Worm (Caenorhabditis elegans) whole organism, late embryonic: ENCODE measurements around the gene F26A1.19.

Source experiments
- C38D4.7 ChIP-seq: fragments of 200-800 bp; sonication (Bioruptor generic); optimal IDR thresholded peaks from 2 replicates; lab custom pipeline; 2018; ENCODE audit warnings: mild to moderate bottlenecking, missing genetic modification characterization, moderate library complexity, missing compliant biosample characterization
- K09A11.1 ChIP-seq: sonication (generic microtip); optimal IDR thresholded peaks from 2 replicates; lab custom pipeline; 2017; ENCODE audit warnings: antibody characterized with exemption, mild to moderate bottlenecking, missing genetic modification characterization, missing compliant biosample characterization; ENCODE audit not compliant: insufficient read depth
- T23F11.4 ChIP-seq: fragments of 200-800 bp; sonication (Bioruptor generic); optimal IDR thresholded peaks from 2 replicates; lab custom pipeline; 2018; ENCODE audit warnings: mild to moderate bottlenecking, missing genetic modification characterization, missing compliant biosample characterization
- ceh-14 ChIP-seq: sonication (generic microtip); optimal IDR thresholded peaks from 2 replicates; lab custom pipeline; 2016; ENCODE audit warnings: missing genotype, missing genetic modification characterization, missing compliant biosample characterization
- ceh-18 ChIP-seq: sonication (generic microtip); optimal IDR thresholded peaks from 2 replicates; lab custom pipeline; 2016; ENCODE audit warnings: missing genetic modification characterization, missing compliant biosample characterization
- ceh-2 ChIP-seq: sonication (generic microtip); optimal IDR thresholded peaks from 2 replicates; lab custom pipeline; 2016; ENCODE audit warnings: missing genotype, missing genetic modification characterization, missing compliant biosample characterization
- ceh-24 ChIP-seq: sonication (generic microtip); optimal IDR thresholded peaks from 2 replicates; lab custom pipeline; 2016; ENCODE audit warnings: mild to moderate bottlenecking, missing genetic modification characterization, missing compliant biosample characterization
- ceh-30 ChIP-seq: fragments of 150-350 bp; optimal IDR thresholded peaks from 2 replicates; lab custom pipeline; 2014; ENCODE audit warnings: missing biosample characterization, missing genetic modification characterization
- ceh-31 ChIP-seq: sonication (generic microtip); optimal IDR thresholded peaks from 2 replicates; lab custom pipeline; 2016; ENCODE audit warnings: missing genetic modification characterization, missing compliant biosample characterization
- ceh-6 ChIP-seq: fragments of 200-800 bp; sonication (Bioruptor generic); optimal IDR thresholded peaks from 2 replicates; lab custom pipeline; 2018; ENCODE audit warnings: mild to moderate bottlenecking, missing genetic modification characterization, missing compliant biosample characterization
- ceh-9 ChIP-seq: sonication (generic microtip); optimal IDR thresholded peaks from 2 replicates; lab custom pipeline; 2016; ENCODE audit warnings: mild to moderate bottlenecking, missing genetic modification characterization, inconsistent platforms, missing compliant biosample characterization
- dve-1 ChIP-seq: sonication (generic microtip); optimal IDR thresholded peaks from 2 replicates; lab custom pipeline; 2017; ENCODE audit warnings: antibody characterized with exemption, mild to moderate bottlenecking, missing genetic modification characterization, missing compliant biosample characterization
- elt-2 ChIP-seq: sonication (generic microtip); optimal IDR thresholded peaks from 2 replicates; lab custom pipeline; 2016; ENCODE audit warnings: missing genetic modification reagents, missing genetic modification characterization, missing compliant biosample characterization
- ets-4 ChIP-seq: sonication (generic microtip); optimal IDR thresholded peaks from 2 replicates; lab custom pipeline; 2016; ENCODE audit warnings: missing genetic modification characterization, missing compliant biosample characterization
- eyg-1 ChIP-seq: sonication (generic microtip); optimal IDR thresholded peaks from 2 replicates; lab custom pipeline; 2016; ENCODE audit warnings: missing genotype, missing genetic modification characterization, missing compliant biosample characterization
- fax-1 ChIP-seq: sonication (generic microtip); optimal IDR thresholded peaks from 2 replicates; lab custom pipeline; 2016; ENCODE audit warnings: missing genotype, missing genetic modification characterization, missing compliant biosample characterization
- fkh-6 ChIP-seq: sonication (generic microtip); optimal IDR thresholded peaks from 2 replicates; lab custom pipeline; 2016; ENCODE audit warnings: missing genetic modification characterization, missing compliant biosample characterization
- hlh-8 ChIP-seq: sonication (generic microtip); optimal IDR thresholded peaks from 2 replicates; lab custom pipeline; 2016; ENCODE audit warnings: missing genotype, missing genetic modification characterization, missing compliant biosample characterization
- lim-6 ChIP-seq: sonication (generic microtip); optimal IDR thresholded peaks from 2 replicates; lab custom pipeline; 2016; ENCODE audit warnings: missing genetic modification characterization, missing compliant biosample characterization
- madf-2 ChIP-seq: sonication (generic microtip); optimal IDR thresholded peaks from 2 replicates; lab custom pipeline; 2017; ENCODE audit warnings: missing genetic modification characterization, missing compliant biosample characterization
- nfya-1 ChIP-seq: sonication (generic microtip); optimal IDR thresholded peaks from 2 replicates; lab custom pipeline; 2017; ENCODE audit warnings: missing genetic modification characterization, mild to moderate bottlenecking, missing compliant biosample characterization, antibody characterized with exemption, moderate library complexity
- nhr-11 ChIP-seq: fragments of 150-350 bp; optimal IDR thresholded peaks from 2 replicates; lab custom pipeline; 2014; ENCODE audit warnings: missing biosample characterization, missing genetic modification characterization
- nhr-232 ChIP-seq: sonication (generic microtip); optimal IDR thresholded peaks from 2 replicates; lab custom pipeline; 2016; ENCODE audit warnings: missing genetic modification characterization, missing compliant biosample characterization
- odd-2 ChIP-seq: sonication (generic microtip); optimal IDR thresholded peaks from 2 replicates; lab custom pipeline; 2017; ENCODE audit warnings: antibody characterized with exemption, mild to moderate bottlenecking, missing genetic modification characterization, missing compliant biosample characterization
- pat-9 ChIP-seq: fragments of 200-800 bp; sonication (Bioruptor generic); optimal IDR thresholded peaks from 2 replicates; lab custom pipeline; 2018; ENCODE audit warnings: mild to moderate bottlenecking, missing genetic modification characterization, moderate library complexity, missing compliant biosample characterization
- pax-1 ChIP-seq: fragments of 150-350 bp; optimal IDR thresholded peaks from 2 replicates; lab custom pipeline; 2014; ENCODE audit warnings: missing biosample characterization, missing genetic modification characterization
- pha-2 ChIP-seq: sonication (generic microtip); optimal IDR thresholded peaks from 2 replicates; lab custom pipeline; 2017; ENCODE audit warnings: mild to moderate bottlenecking, missing genetic modification characterization, missing compliant biosample characterization
- pqm-1 ChIP-seq: sonication (generic microtip); optimal IDR thresholded peaks from 2 replicates; lab custom pipeline; 2016; ENCODE audit warnings: missing genetic modification characterization, missing compliant biosample characterization
- rnt-1 ChIP-seq: sonication (generic microtip); optimal IDR thresholded peaks from 2 replicates; lab custom pipeline; 2016; ENCODE audit warnings: missing genetic modification characterization, missing compliant biosample characterization
- sdc-2 ChIP-seq: sonication (generic microtip); optimal IDR thresholded peaks from 2 replicates; lab custom pipeline; 2016; ENCODE audit warnings: missing genotype, missing genetic modification characterization, missing compliant biosample characterization
- sox-2 ChIP-seq: fragments of 200-800 bp; sonication (Bioruptor generic); IDR thresholded peaks from 2 replicates; pipeline ENCODE4 v1.3.6; 2022; ENCODE audit warnings: missing genetic modification reagents, missing genetic modification characterization, missing compliant biosample characterization
- sox-4 ChIP-seq: sonication (generic microtip); optimal IDR thresholded peaks from 2 replicates; lab custom pipeline; 2017; ENCODE audit warnings: mild to moderate bottlenecking, missing genetic modification characterization, inconsistent platforms, missing compliant biosample characterization
- tbx-7 ChIP-seq: sonication (generic microtip); optimal IDR thresholded peaks from 2 replicates; lab custom pipeline; 2016; ENCODE audit warnings: missing genotype, missing genetic modification characterization, missing compliant biosample characterization
- ttx-3 ChIP-seq: sonication (generic microtip); optimal IDR thresholded peaks from 2 replicates; lab custom pipeline; 2016; ENCODE audit warnings: missing genetic modification reagents, missing genetic modification characterization, missing compliant biosample characterization
- unc-42 ChIP-seq: sonication (generic microtip); optimal IDR thresholded peaks from 2 replicates; lab custom pipeline; 2016; ENCODE audit warnings: missing genotype, missing genetic modification characterization, missing compliant biosample characterization
- unc-55 ChIP-seq: sonication (generic microtip); optimal IDR thresholded peaks from 2 replicates; lab custom pipeline; 2017; ENCODE audit warnings: missing biosample characterization, missing genetic modification reagents, missing genetic modification characterization

The F26A1.19 gene

ce11 chrIII:4868643-4869042, 31.1 kb downstream of the F26A1.19 start, which contains the start of the genes msd-4 and C35D10.3:
TSS of gene msd-4 (minus strand) at chrIII:4868743.
TSS of gene C35D10.3 (plus strand) at chrIII:4868921.
- no peak for TF ChIP-seq T23F11.4
- no peak for TF ChIP-seq ceh-2 (tag; lab: Kevin White, UChicago)
- TF ChIP-seq ceh-9 (tag; lab: Kevin White, UChicago): no peak
- TF ChIP-seq nhr-232: no peak
- TF ChIP-seq sox-4 (tag; lab: Kevin White, UChicago): no peak
- no peak for TF ChIP-seq ceh-31
- TF ChIP-seq odd-2 (tag; lab: Kevin White, UChicago): no peak
- TF ChIP-seq sox-2: no peak
- TF ChIP-seq ceh-6 (GFP tag; lab: Kevin White, UChicago): no peak
- no peak for TF ChIP-seq madf-2
- TF ChIP-seq fax-1 (tag; lab: Kevin White, UChicago): no peak
- no peak for TF ChIP-seq C38D4.7 (GFP tag; lab: Kevin White, UChicago)
- TF ChIP-seq eyg-1: no peak
- TF ChIP-seq ceh-30 (tag; lab: Kevin White, UChicago): no peak
- no peak for TF ChIP-seq fkh-6
- no peak for TF ChIP-seq rnt-1 (tag; lab: Kevin White, UChicago)
- TF ChIP-seq sdc-2 (tag; lab: Kevin White, UChicago): no peak
- TF ChIP-seq lim-6 (tag; lab: Kevin White, UChicago): no peak
- TF ChIP-seq, all 69 proteins: peak for 0

- TF ChIP-seq ceh-24 (tag; lab: Kevin White, UChicago) (no peak), hlh-8 (tag; lab: Kevin White, UChicago) (no peak), nfya-1 (tag; lab: Kevin White, UChicago) (no peak), pat-9 (tag; lab: Kevin White, UChicago) (no peak), ets-4 (tag; lab: Kevin White, UChicago) (no peak), unc-42 (no peak)
Observed at ce11 chrIII:4870478-4870877, 32.9 kb downstream of the F26A1.19 start, which contains the start of gene gipc-1. TSS of gene gipc-1 (plus strand) at chrIII:4870778.

DNA sequence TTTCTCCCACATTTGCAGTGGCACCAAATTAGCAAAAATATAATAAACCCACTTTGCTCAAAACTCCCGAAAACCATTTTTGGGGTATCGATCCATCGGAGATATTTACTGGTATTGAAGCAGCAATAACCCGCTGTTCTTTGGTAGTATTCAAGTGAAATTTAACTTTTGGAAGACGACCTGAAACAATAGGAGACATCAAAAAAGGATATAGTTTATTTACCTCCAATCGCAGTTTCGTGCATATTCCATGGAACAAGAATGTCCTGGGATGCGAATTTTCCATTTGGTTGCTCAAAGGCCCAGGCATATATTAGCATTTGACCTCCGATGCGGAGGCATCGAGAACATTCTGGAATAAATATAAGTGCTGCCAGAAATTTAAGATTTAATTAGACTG, 35.9 kb downstream of the F26A1.19 start:
- no peak for TF ChIP-seq ceh-14 (tag; lab: Kevin White, UChicago)
- TF ChIP-seq pqm-1 (tag; lab: Kevin White, UChicago): no peak
- no peak for TF ChIP-seq sox-2
- no peak for TF ChIP-seq ets-4 (tag; lab: Kevin White, UChicago)

DNA sequence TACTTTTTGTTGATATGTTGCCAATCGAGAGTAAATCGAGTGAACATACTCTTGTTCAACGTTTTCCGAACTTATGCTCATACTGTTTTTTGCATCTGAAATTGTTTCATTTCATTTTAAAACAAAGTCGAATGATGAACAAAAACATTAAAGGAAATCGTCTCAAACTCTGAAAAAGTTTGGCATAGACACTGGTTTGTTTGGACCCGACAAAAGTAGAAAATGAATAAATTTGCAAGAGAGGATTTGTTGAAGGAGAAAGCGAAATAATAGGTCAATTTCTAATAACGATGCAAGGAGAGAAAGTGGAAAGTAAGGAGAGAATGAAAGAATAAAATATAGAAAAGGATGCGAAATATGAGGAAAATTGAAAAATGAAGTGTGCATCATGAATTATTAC, 37.1 kb downstream of the F26A1.19 start, which contains the start of gene C35D10.12:
C35D10.12 (minus strand) TSS at position 101 of the 400 bp plus-strand sequence.
- TF ChIP-seq ceh-14 (tag; lab: Kevin White, UChicago) (no peak), ttx-3 (no peak), unc-55 (no peak), K09A11.1 (no peak), ceh-31 (no peak), ceh-18 (tag; lab: Kevin White, UChicago) (no peak), pha-2 (no peak), nhr-11 (no peak)

DNA sequence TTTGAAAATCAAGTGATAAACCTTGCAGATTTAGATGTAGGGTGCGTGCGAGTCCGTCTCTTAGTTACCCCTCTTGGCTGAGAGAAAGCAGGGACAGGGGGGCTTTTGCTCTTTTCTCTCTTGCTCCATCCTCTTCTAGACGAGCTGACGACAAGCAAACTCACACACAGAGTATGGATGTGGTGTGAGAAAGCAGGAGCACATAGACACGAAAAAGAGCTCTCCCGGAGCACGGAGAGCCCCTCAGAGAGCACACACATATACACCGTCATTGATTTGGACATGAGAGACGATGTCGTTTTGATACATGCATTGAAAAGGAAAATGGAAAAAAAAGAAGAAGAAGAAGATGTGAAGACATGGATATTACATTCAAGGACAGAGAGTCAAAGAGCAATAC, 38.1 kb downstream of the F26A1.19 start:
- TF ChIP-seq ceh-31 (peak; percentile 24), unc-55 (no peak)

DNA sequence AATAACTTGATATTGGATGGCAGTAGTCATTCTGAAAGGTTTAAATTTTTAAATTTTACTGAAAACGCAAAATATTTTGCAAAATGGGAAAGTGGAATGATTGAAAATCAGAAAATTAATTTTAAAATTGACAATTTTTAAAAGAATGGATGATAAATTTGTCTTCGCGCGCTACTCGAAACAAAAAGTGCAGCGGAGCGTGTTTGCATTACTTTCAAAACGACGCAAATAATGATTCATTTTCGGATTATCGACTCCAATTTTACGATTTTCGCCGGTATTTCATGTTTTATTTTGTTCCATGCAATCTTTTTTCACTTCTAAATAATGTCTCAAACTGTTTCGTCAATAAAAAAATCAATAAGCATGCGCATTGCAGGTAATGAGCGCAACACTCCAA, 40.8 kb downstream of the F26A1.19 start, which contains the start of the genes tost-1 and arx-6:
tost-1 (minus strand) TSS at position 31 of the 400 bp plus-strand sequence.
arx-6 (plus strand) TSS at position 378 of the 400 bp plus-strand sequence.
- TF ChIP-seq pax-1 (no peak), T23F11.4 (no peak), unc-42 (peak; percentile 22), elt-2 (peak; percentile 21), sox-2 (no peak), tbx-7 (tag; lab: Kevin White, UChicago) (no peak), ets-4 (tag; lab: Kevin White, UChicago) (no peak), fax-1 (tag; lab: Kevin White, UChicago) (no peak), dve-1 (tag; lab: Kevin White, UChicago) (no peak)
